Worm (Caenorhabditis elegans) whole organism, L4 larva: ENCODE data around the gene gas-1.
A peak's percentile ranks its signal among the peaks of the same experiment; 100 is the strongest.

Experiments used
- D1046.2 ChIP-seq: fragments of 200-800 bp; sonication (Bioruptor generic); IDR thresholded peaks from 2 replicates; pipeline ENCODE4 v1.3.6; 2022; ENCODE audit warnings: missing genetic modification characterization, missing compliant biosample characterization
- F37D6.2 ChIP-seq: sonication (generic microtip); optimal IDR thresholded peaks from 2 replicates; lab custom pipeline; 2016; ENCODE audit warnings: mild to moderate bottlenecking, missing genetic modification characterization, missing compliant biosample characterization
- F49E8.2 ChIP-seq: sonication (generic microtip); optimal IDR thresholded peaks from 2 replicates; lab custom pipeline; 2016; ENCODE audit warnings: missing compliant biosample characterization, mild to moderate bottlenecking, missing genetic modification characterization, borderline replicate concordance
- T20F7.1 ChIP-seq: fragments of 200-800 bp; sonication (Bioruptor generic); optimal IDR thresholded peaks from 2 replicates; lab custom pipeline; 2018; ENCODE audit warnings: mild to moderate bottlenecking, missing genetic modification characterization, missing compliant biosample characterization
- Y105C5A.15 ChIP-seq: fragments of 200-800 bp; sonication (Bioruptor generic); IDR thresholded peaks from 2 replicates; pipeline ENCODE4 v1.3.6; 2022; ENCODE audit warnings: missing genetic modification characterization, missing compliant biosample characterization
- Y75B8A.6 ChIP-seq: fragments of 200-800 bp; sonication (Bioruptor generic); IDR thresholded peaks from 2 replicates; pipeline ENCODE4 v1.3.6; 2022; ENCODE audit warnings: missing genetic modification reagents, missing genetic modification characterization, missing compliant biosample characterization
- aha-1 ChIP-seq: fragments of 150-350 bp; peaks from one replicate; lab custom pipeline; 2014; ENCODE audit warnings: missing biosample characterization, missing genetic modification characterization
- aly-2 ChIP-seq: sonication (generic microtip); optimal IDR thresholded peaks from 2 replicates; lab custom pipeline; 2018; ENCODE audit warnings: missing biosample characterization, missing genetic modification characterization
- ama-1 ChIP-seq: fragments of 150-350 bp; optimal IDR thresholded peaks from 2 replicates; lab custom pipeline; 2014; ENCODE audit warnings: inconsistent platforms, mixed read lengths
- arid-1 ChIP-seq: fragments of 200-800 bp; sonication (Bioruptor generic); conservative IDR thresholded peaks from 2 replicates; pipeline ENCODE4 v1.3.6; 2022; ENCODE audit warnings: missing genetic modification reagents, missing genetic modification characterization, missing compliant biosample characterization
- ceh-62 ChIP-seq: sonication (generic microtip); optimal IDR thresholded peaks from 2 replicates; lab custom pipeline; 2017; ENCODE audit warnings: missing biosample characterization, missing genetic modification characterization
- ceh-82 ChIP-seq: sonication (generic microtip); optimal IDR thresholded peaks from 2 replicates; lab custom pipeline; 2017; ENCODE audit warnings: missing biosample characterization, missing genetic modification characterization
- ces-1 ChIP-seq: fragments of 150-350 bp; sonication (generic microtip); optimal IDR thresholded peaks from 4 replicates; lab custom pipeline; 2014; ENCODE audit warnings: missing biosample characterization, missing genetic modification reagents, missing genetic modification characterization
- daf-12 ChIP-seq: fragments of 150-350 bp; optimal IDR thresholded peaks from 2 replicates; lab custom pipeline; 2014; ENCODE audit warnings: missing biosample characterization, missing genetic modification reagents, missing genetic modification characterization
- daf-16 ChIP-seq, 3 experiments: sonication (generic microtip); optimal IDR thresholded peaks; 2 replicates each; lab custom pipeline; 2016 to 2017; ENCODE audit warnings: missing genetic modification characterization in 3 of 3, missing genetic modification reagents in 3 of 3, mild to moderate bottlenecking in 2 of 3, missing compliant biosample characterization in 2 of 3, missing biosample characterization in 1 of 3, moderate library complexity in 1 of 3
- daf-19 ChIP-seq: fragments of 200-800 bp; sonication (Bioruptor generic); conservative IDR thresholded peaks from 2 replicates; pipeline ENCODE4 v1.3.6; 2022; ENCODE audit warnings: missing genetic modification characterization, missing compliant biosample characterization
- dmd-6 ChIP-seq: fragments of 200-800 bp; sonication (Bioruptor generic); IDR thresholded peaks from 2 replicates; pipeline ENCODE4 v1.3.6; 2022; ENCODE audit warnings: missing genetic modification reagents, missing genetic modification characterization, missing compliant biosample characterization
- dpl-1 ChIP-seq: fragments of 150-350 bp; optimal IDR thresholded peaks from 2 replicates; lab custom pipeline; 2014; ENCODE audit warnings: missing biosample characterization, missing genetic modification reagents, missing genetic modification characterization
- duxl-1 ChIP-seq: sonication (generic microtip); optimal IDR thresholded peaks from 2 replicates; lab custom pipeline; 2016; ENCODE audit warnings: mild to moderate bottlenecking, missing genetic modification characterization, moderate library complexity, missing compliant biosample characterization; ENCODE audit not compliant: poor library complexity
- egl-27 ChIP-seq: sonication (generic microtip); optimal IDR thresholded peaks from 3 replicates; lab custom pipeline; 2017; ENCODE audit warnings: missing biosample characterization, missing genetic modification reagents, missing genetic modification characterization
- egl-43 ChIP-seq: fragments of 200-800 bp; sonication (Bioruptor generic); IDR thresholded peaks from 2 replicates; pipeline ENCODE4 v1.3.6; 2022; ENCODE audit warnings: missing genetic modification reagents, missing genetic modification characterization, missing compliant biosample characterization
- fkh-10 ChIP-seq: fragments of 150-350 bp; optimal IDR thresholded peaks from 2 replicates; lab custom pipeline; 2014; ENCODE audit warnings: missing biosample characterization, missing genetic modification reagents, missing genetic modification characterization
- gei-8 ChIP-seq: fragments of 200-800 bp; sonication (Bioruptor generic); optimal IDR thresholded peaks from 2 replicates; lab custom pipeline; 2018; ENCODE audit warnings: mild to moderate bottlenecking, missing genetic modification characterization, missing compliant biosample characterization
- hif-1 ChIP-seq, 2 experiments: sonication (generic microtip); optimal IDR thresholded peaks; 2 replicates each; lab custom pipeline; 2016 to 2017; ENCODE audit warnings: missing compliant biosample characterization in 2 of 2, missing genetic modification characterization in 2 of 2, missing genetic modification reagents in 2 of 2, missing genotype in 2 of 2, mild to moderate bottlenecking in 1 of 2
- hlh-11 ChIP-seq: fragments of 200-800 bp; sonication (Bioruptor generic); optimal IDR thresholded peaks from 2 replicates; lab custom pipeline; 2018; ENCODE audit warnings: mild to moderate bottlenecking, missing genetic modification characterization, missing compliant biosample characterization
- hlh-30 ChIP-seq: sonication (generic microtip); optimal IDR thresholded peaks from 2 replicates; lab custom pipeline; 2017; ENCODE audit warnings: antibody characterized with exemption, mild to moderate bottlenecking, missing genetic modification characterization, missing compliant biosample characterization; ENCODE audit not compliant: insufficient read depth
- lim-7 ChIP-seq: fragments of 200-800 bp; sonication (Bioruptor generic); IDR thresholded peaks from 2 replicates; pipeline ENCODE4 v1.3.6; 2022; ENCODE audit warnings: missing genetic modification characterization, missing compliant biosample characterization
- lin-15B ChIP-seq: fragments of 150-350 bp; sonication (generic microtip); optimal IDR thresholded peaks from 3 replicates; lab custom pipeline; 2014; ENCODE audit warnings: missing biosample characterization, missing genetic modification characterization
- lin-38 ChIP-seq: fragments of 200-800 bp; sonication (Bioruptor generic); IDR thresholded peaks from 2 replicates; pipeline ENCODE4 v1.3.6; 2022; ENCODE audit warnings: missing genetic modification reagents, missing genetic modification characterization, missing compliant biosample characterization
- lsy-2 ChIP-seq, 2 experiments: fragments of 150-350 bp in 1 of 2; sonication (generic microtip) in 1 of 2; optimal IDR thresholded peaks; 2 replicates each; lab custom pipeline; 2014 to 2017; ENCODE audit warnings: missing biosample characterization in 2 of 2, missing genetic modification characterization in 2 of 2
- madf-9 ChIP-seq: fragments of 200-800 bp; sonication (Bioruptor generic); conservative IDR thresholded peaks from 2 replicates; pipeline ENCODE4 v1.3.6; 2022; ENCODE audit warnings: missing genetic modification reagents, missing genetic modification characterization, missing compliant biosample characterization
- mes-2 ChIP-seq: sonication (generic microtip); optimal IDR thresholded peaks from 2 replicates; lab custom pipeline; 2016; ENCODE audit warnings: missing genotype, mild to moderate bottlenecking, missing genetic modification characterization, missing compliant biosample characterization; ENCODE audit not compliant: poor library complexity, severe bottlenecking
- mxl-2 ChIP-seq: fragments of 200-800 bp; sonication (Bioruptor generic); conservative IDR thresholded peaks from 2 replicates; pipeline ENCODE4 v1.3.6; 2022; ENCODE audit warnings: missing genetic modification reagents, missing genetic modification characterization, missing compliant biosample characterization
- mxl-3 ChIP-seq: fragments of 200-800 bp; sonication (Bioruptor generic); optimal IDR thresholded peaks from 2 replicates; lab custom pipeline; 2018; ENCODE audit warnings: mild to moderate bottlenecking, missing genetic modification characterization, missing compliant biosample characterization
- nhr-10 ChIP-seq: fragments of 150-350 bp; optimal IDR thresholded peaks from 2 replicates; lab custom pipeline; 2014; ENCODE audit warnings: missing biosample characterization, missing genetic modification characterization
- nhr-102 ChIP-seq: sonication (generic microtip); optimal IDR thresholded peaks from 2 replicates; lab custom pipeline; 2016; ENCODE audit warnings: mild to moderate bottlenecking, missing genetic modification characterization, moderate library complexity, missing compliant biosample characterization
- nhr-11 ChIP-seq: fragments of 150-350 bp; optimal IDR thresholded peaks from 2 replicates; lab custom pipeline; 2014; ENCODE audit warnings: missing biosample characterization, missing genetic modification characterization
- nhr-111 ChIP-seq: fragments of 200-800 bp; sonication (Bioruptor generic); optimal IDR thresholded peaks from 2 replicates; lab custom pipeline; 2018; ENCODE audit warnings: mild to moderate bottlenecking, missing genetic modification characterization, missing compliant biosample characterization
- nhr-237 ChIP-seq: sonication (generic microtip); optimal IDR thresholded peaks from 2 replicates; lab custom pipeline; 2017; ENCODE audit warnings: missing biosample characterization, missing genetic modification characterization
- nhr-77 ChIP-seq: fragments of 150-350 bp; optimal IDR thresholded peaks from 2 replicates; lab custom pipeline; 2014; ENCODE audit warnings: missing biosample characterization, missing genetic modification characterization
- snpc-4 ChIP-seq: fragments of 150-350 bp; optimal IDR thresholded peaks from 2 replicates; lab custom pipeline; 2014; ENCODE audit warnings: missing biosample characterization, missing genetic modification characterization
- tra-1 ChIP-seq: fragments of 200-800 bp; sonication (Bioruptor generic); IDR thresholded peaks from 2 replicates; pipeline ENCODE4 v1.3.6; 2022; ENCODE audit warnings: missing genetic modification reagents, missing genetic modification characterization, missing compliant biosample characterization
- unc-130 ChIP-seq: sonication (generic microtip); optimal IDR thresholded peaks from 2 replicates; lab custom pipeline; 2016; ENCODE audit warnings: missing genetic modification reagents, missing genetic modification characterization, missing compliant biosample characterization
- unc-39 ChIP-seq: sonication (generic microtip); optimal IDR thresholded peaks from 2 replicates; lab custom pipeline; 2017; ENCODE audit warnings: missing biosample characterization, missing genetic modification characterization
- zag-1 ChIP-seq: fragments of 150-350 bp; optimal IDR thresholded peaks from 2 replicates; lab custom pipeline; 2014; ENCODE audit warnings: missing biosample characterization, missing genetic modification characterization
- zfp-2 ChIP-seq: sonication (generic microtip); optimal IDR thresholded peaks from 2 replicates; lab custom pipeline; 2016; ENCODE audit warnings: mild to moderate bottlenecking, missing genetic modification characterization, missing compliant biosample characterization
- zip-11 ChIP-seq: fragments of 200-800 bp; sonication (Bioruptor generic); IDR thresholded peaks from 2 replicates; pipeline ENCODE4 v1.3.6; 2022; ENCODE audit warnings: missing genetic modification characterization, missing compliant biosample characterization
- ztf-7 ChIP-seq: fragments of 150-350 bp; optimal IDR thresholded peaks from 2 replicates; lab custom pipeline; 2014; ENCODE audit warnings: missing biosample characterization, missing genetic modification characterization

The gas-1 gene

DNA sequence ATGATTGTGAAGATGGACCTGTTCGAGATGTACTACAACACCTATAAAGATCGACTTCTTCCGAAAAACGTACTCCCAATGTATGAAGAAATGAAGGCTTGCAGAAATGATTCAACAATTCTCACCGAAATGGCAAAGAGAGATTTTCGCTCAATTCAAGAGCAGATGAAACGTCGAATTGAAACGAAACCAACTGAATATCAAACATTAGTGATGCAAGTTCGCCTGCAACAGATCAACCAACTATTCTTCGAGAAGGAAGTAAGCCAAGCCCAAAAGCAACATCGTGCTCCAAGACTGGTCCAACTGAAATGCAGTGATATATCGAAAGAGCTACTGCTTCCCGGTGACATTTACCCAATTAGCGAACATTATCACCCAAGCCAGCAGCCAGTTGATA lies 19.5 kb upstream of the gas-1 start:
- TF ChIP-seq nhr-111 (GFP tag; lab: Kevin White, UChicago) (no peak), ces-1 (GFP tag; lab: Kevin White, UChicago) (no peak), gei-8 (GFP tag; lab: Kevin White, UChicago) (no peak), hlh-11 (tag; lab: Kevin White, UChicago) (no peak), hlh-30 (no peak), T20F7.1 (GFP tag; lab: Kevin White, UChicago) (no peak), D1046.2 (no peak), hif-1 (tag; optimal IDR thresholded peaks at IDR 0.05; lab: Kevin White, UChicago) (no peak), ceh-62 (tag; lab: Kevin White, UChicago) (no peak), lin-38 (no peak), aha-1 (peak; percentile 82), tra-1 (GFP tag; lab: Robert Waterston, UW) (no peak), duxl-1 (no peak), egl-43 (GFP tag; lab: Robert Waterston, UW) (0 out of 2 replicates have a peak, but pooled peaks have one; percentile 37)

- TF ChIP-seq unc-39 (tag; lab: Kevin White, UChicago) (no peak), egl-27 (tag; lab: Kevin White, UChicago) (no peak), aha-1 (peak; percentile 13), daf-19 (GFP tag; lab: Robert Waterston, UW) (no peak), hlh-30 (peak; percentile 45), daf-16 (GFP tag; optimal IDR thresholded peaks at IDR 0.05; lab: Kevin White, UChicago) (no peak), daf-16 (tag; optimal IDR thresholded peaks at IDR 0.05; lab: Kevin White, UChicago) (peak; percentile 9), mxl-3 (GFP tag; lab: Kevin White, UChicago) (peak; percentile 26), mxl-2 (GFP tag; lab: Robert Waterston, UW) (no peak), lsy-2 (tag; optimal IDR thresholded peaks at IDR 0.05; lab: Kevin White, UChicago) (peak in 1 of 2 experiments; percentile 8), snpc-4 (no peak), nhr-11 (tag; lab: Kevin White, UChicago) (peak; percentile 70)
Observed at ce11 chrX:15608593-15608992, 18.4 kb upstream of the gas-1 start.

ce11 chrX:15607498-15608019 lies 17.4 kb upstream of the gas-1 start, which contains the start of gene nipi-3:
TSS of gene nipi-3 (plus strand) at chrX:15607969.
- peak; percentile 88 for TF ChIP-seq ztf-7 (tag; lab: Kevin White, UChicago)
- TF ChIP-seq ceh-62 (tag; lab: Kevin White, UChicago): no peak
- TF ChIP-seq zip-11 (GFP tag; lab: Robert Waterston, UW): no peak
- TF ChIP-seq arid-1 (GFP tag; lab: Robert Waterston, UW): peak; percentile 76
- TF ChIP-seq daf-12 (tag; lab: Kevin White, UChicago): no peak
- TF ChIP-seq zfp-2 (tag; lab: Kevin White, UChicago): no peak
- TF ChIP-seq zag-1 (tag; lab: Kevin White, UChicago): peak; percentile 38
- TF ChIP-seq F49E8.2 (tag; lab: Kevin White, UChicago): no peak
- peak; percentile 44 for TF ChIP-seq lin-15B (tag; lab: Kevin White, UChicago)
- TF ChIP-seq Y105C5A.15 (GFP tag; lab: Robert Waterston, UW): no peak
- TF ChIP-seq F37D6.2 (tag; lab: Kevin White, UChicago): peak; percentile 88
- TF ChIP-seq ceh-82: no peak
- TF ChIP-seq mes-2: peak; percentile 88
- TF ChIP-seq nhr-237 (tag; lab: Kevin White, UChicago): peak; percentile 68
- TF ChIP-seq ama-1: no peak
- peak; percentile 94 for TF ChIP-seq nhr-10 (tag; lab: Kevin White, UChicago)
- TF ChIP-seq lim-7 (GFP tag; lab: Robert Waterston, UW): no peak
- TF ChIP-seq madf-9 (GFP tag; lab: Robert Waterston, UW): peak; percentile 86
- TF ChIP-seq dmd-6: peak; percentile 99
- TF ChIP-seq Y75B8A.6: 0 out of 2 replicates have a peak, but pooled peaks have one; percentile 16
- TF ChIP-seq nhr-102 (tag; lab: Kevin White, UChicago): peak; percentile 93
- peak; percentile 99 for TF ChIP-seq nhr-77 (tag; lab: Kevin White, UChicago)
- no peak for TF ChIP-seq unc-130 (GFP tag; lab: Kevin White, UChicago)
- TF ChIP-seq dpl-1 (GFP tag; lab: Kevin White, UChicago): peak; percentile 64
- TF ChIP-seq aly-2 (tag; lab: Kevin White, UChicago): no peak
- peak; percentile 96 for TF ChIP-seq mxl-3 (GFP tag; lab: Kevin White, UChicago)
- TF ChIP-seq fkh-10: peak; percentile 48
- peak; percentile 91 for TF ChIP-seq aha-1
